Worm (Caenorhabditis elegans) whole organism, L4 larva: Measurements from ENCODE around the gene C08F8.6.

ENCODE experiments used
- F49E8.2 ChIP-seq: sonication (generic microtip); optimal IDR thresholded peaks from 2 replicates; lab custom pipeline; 2016; ENCODE audit warnings: missing compliant biosample characterization, mild to moderate bottlenecking, missing genetic modification characterization, borderline replicate concordance
- ama-1 ChIP-seq: fragments of 150-350 bp; optimal IDR thresholded peaks from 2 replicates; lab custom pipeline; 2014; ENCODE audit warnings: inconsistent platforms, mixed read lengths
- mxl-2 ChIP-seq: fragments of 200-800 bp; sonication (Bioruptor generic); conservative IDR thresholded peaks from 2 replicates; pipeline ENCODE4 v1.3.6; 2022; ENCODE audit warnings: missing genetic modification reagents, missing genetic modification characterization, missing compliant biosample characterization
- nhr-77 ChIP-seq: fragments of 150-350 bp; optimal IDR thresholded peaks from 2 replicates; lab custom pipeline; 2014; ENCODE audit warnings: missing biosample characterization, missing genetic modification characterization
- pha-4 ChIP-seq, 2 experiments: fragments of 150-350 bp in 1 of 2; fragments of 200-800 bp in 1 of 2; sonication (Bioruptor generic) in 1 of 2; IDR thresholded peaks in 1 of 2; optimal IDR thresholded peaks in 1 of 2; 2 replicates each; pipeline versions ENCODE4 v1.3.6 to Lab custom; 2014 to 2022; ENCODE audit warnings: missing genetic modification characterization in 2 of 2, missing genetic modification reagents in 2 of 2, missing biosample characterization in 1 of 2, missing compliant biosample characterization in 1 of 2
- unc-39 ChIP-seq: sonication (generic microtip); optimal IDR thresholded peaks from 2 replicates; lab custom pipeline; 2017; ENCODE audit warnings: missing biosample characterization, missing genetic modification characterization

DNA sequence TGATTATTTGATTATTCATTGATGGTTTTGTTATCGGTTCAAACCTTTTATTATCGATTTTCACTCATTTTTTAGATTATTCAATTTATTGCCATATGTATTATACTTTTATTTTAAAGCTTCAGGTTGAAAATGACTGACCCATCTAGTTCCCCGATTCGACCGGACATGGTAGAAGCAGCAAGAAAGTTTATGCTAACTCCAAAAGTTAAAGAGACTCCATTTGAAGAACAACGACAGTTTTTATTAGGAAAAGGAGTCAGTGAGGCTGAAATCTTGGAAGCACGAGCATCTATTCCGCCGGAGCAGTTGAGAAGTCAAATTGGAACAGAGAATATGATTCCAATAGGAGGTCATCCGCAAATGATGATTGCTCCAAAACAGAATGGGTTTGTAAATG lies 18.3 kb upstream of the C08F8.6 start, which contains the start of gene prx-14:
- TF ChIP-seq ama-1 (lab: Kevin White, UChicago) (peak; percentile 41), nhr-77 (tag; lab: Kevin White, UChicago) (no peak), pha-4 (GFP tag; IDR thresholded peaks at IDR 0.05; lab: Robert Waterston, UW) (peak; percentile 37; the same call in 1 of the 2 replicates), pha-4 (tag; optimal IDR thresholded peaks at IDR 0.05; lab: Kevin White, UChicago) (no peak), unc-39 (no peak), mxl-2 (GFP tag; lab: Robert Waterston, UW) (no peak), F49E8.2 (tag; lab: Kevin White, UChicago) (no peak)
